Worm (Caenorhabditis elegans) whole organism, L4/young adult: ENCODE measurements around the gene ags-3.
A peak's percentile ranks its signal among the peaks of the same experiment; 100 is the strongest.

ENCODE experiments used
- W03F9.2 ChIP-seq: fragments of 150-350 bp; optimal IDR thresholded peaks from 2 replicates; lab custom pipeline; 2014; ENCODE audit warnings: missing biosample characterization, missing genetic modification characterization
- dao-5 ChIP-seq: sonication (generic microtip); optimal IDR thresholded peaks from 2 replicates; lab custom pipeline; 2016; ENCODE audit warnings: missing genotype, missing genetic modification characterization, moderate library complexity, missing compliant biosample characterization
- him-1 ChIP-seq: sonication (generic microtip); optimal IDR thresholded peaks from 2 replicates; lab custom pipeline; 2016; ENCODE audit warnings: missing genotype, missing genetic modification reagents, missing genetic modification characterization, missing compliant biosample characterization

The ags-3 gene

ce11 chrX:5265356-5265755, 38.0 kb downstream of the ags-3 start:
- no peak for TF ChIP-seq him-1 (tag; lab: Kevin White, UChicago)

DNA sequence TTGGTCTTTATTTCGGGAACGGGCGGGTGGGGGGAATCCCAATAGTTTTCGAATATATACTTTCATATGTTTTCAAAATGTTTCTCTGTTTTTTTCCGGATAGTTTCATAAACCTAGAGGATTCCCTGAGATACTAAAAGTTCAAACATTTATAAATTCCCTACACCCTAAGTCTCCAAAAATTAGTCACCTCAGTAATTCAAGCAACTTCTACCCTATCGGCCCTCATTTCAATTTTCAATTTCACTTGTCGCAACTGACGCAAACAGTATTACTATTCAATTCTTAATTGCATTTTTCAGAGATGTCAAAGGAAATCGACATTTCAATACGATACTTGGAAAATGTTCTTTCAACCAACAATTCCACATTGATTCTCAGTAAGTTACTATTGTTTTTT, 39.4 kb downstream of the ags-3 start, which contains the start of gene Y34B4A.4:
Gene Y34B4A.4, plus strand, starts transcription at position 301 of the 400 bp plus-strand sequence.
- TF ChIP-seq him-1 (tag; lab: Kevin White, UChicago), result no peak
- TF ChIP-seq W03F9.2, result no peak
- no peak for TF ChIP-seq dao-5 (tag; lab: Kevin White, UChicago)

- TF ChIP-seq W03F9.2, result no peak
- TF ChIP-seq him-1 (tag; lab: Kevin White, UChicago), result no peak
- TF ChIP-seq dao-5 (tag; lab: Kevin White, UChicago), result no peak
Observed at ce11 chrX:5263585-5263984, 39.8 kb downstream of the ags-3 start.

DNA sequence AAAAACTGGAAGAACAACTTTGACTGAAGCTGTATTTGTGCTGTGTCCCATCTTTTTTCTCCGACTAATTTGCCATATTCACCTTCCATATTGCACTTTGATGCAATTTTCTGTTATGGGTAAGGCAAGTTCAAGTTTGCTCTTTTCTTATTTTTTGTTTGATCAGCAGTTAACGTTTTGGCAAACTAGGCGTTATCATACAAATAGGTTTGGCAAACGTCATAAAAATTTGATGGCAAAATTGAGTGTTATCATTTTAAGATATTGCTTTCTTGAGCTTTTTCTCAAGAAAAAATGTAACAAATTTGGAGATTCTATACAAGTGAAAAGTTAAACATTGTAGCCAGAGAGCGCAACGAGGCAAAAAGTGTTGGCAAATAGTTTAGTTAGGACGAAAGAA, 41.4 kb downstream of the ags-3 start:
- no peak for TF ChIP-seq W03F9.2
- TF ChIP-seq him-1 (tag; lab: Kevin White, UChicago), result no peak
- no peak for TF ChIP-seq dao-5 (tag; lab: Kevin White, UChicago)

ce11 chrX:5260389-5260788, 43.0 kb downstream of the ags-3 start:
- TF ChIP-seq dao-5 (tag; lab: Kevin White, UChicago), result no peak

- TF ChIP-seq W03F9.2, result no peak
- no peak for TF ChIP-seq dao-5 (tag; lab: Kevin White, UChicago)
- TF ChIP-seq him-1 (tag; lab: Kevin White, UChicago), result no peak
Observed at ce11 chrX:5256999-5257398, 46.4 kb downstream of the ags-3 start, which contains the start of gene nspg-12. nspg-12 (plus strand) TSS chrX:5257299.

- TF ChIP-seq W03F9.2 (no peak), him-1 (tag; lab: Kevin White, UChicago) (no peak)
Observed at ce11 chrX:5255320-5255719, 48.1 kb downstream of the ags-3 start.

- TF ChIP-seq W03F9.2 (no peak), him-1 (tag; lab: Kevin White, UChicago) (no peak), dao-5 (tag; lab: Kevin White, UChicago) (no peak)
Observed at ce11 chrX:5254894-5255293, 48.5 kb downstream of the ags-3 start, which contains the start of gene nspg-13. nspg-13 (plus strand) TSS chrX:5255194.

DNA sequence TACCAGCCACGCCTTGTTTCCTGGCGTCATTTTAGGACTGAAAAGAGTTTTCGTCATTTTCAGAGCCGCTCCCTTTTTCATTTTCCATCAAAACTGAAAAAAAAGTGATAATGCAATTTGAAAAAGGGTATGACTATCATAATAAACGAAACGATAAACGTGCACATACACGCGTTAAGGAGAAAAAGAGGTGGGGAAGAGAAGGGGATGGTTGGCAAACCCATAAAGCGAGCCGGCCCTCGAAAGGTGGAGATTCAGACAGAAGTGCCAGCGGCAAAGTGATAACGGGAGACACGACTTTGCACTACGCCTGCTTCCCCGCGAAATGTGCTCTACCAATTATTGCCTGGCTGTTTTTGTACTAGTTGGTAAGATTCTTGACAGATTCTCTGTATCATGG, 50.6 kb downstream of the ags-3 start, which contains the start of gene nspg-14:
Gene nspg-14, plus strand, starts transcription at position 250 of the 400 bp plus-strand sequence.
- TF ChIP-seq W03F9.2 (no peak), dao-5 (tag; lab: Kevin White, UChicago) (no peak), him-1 (tag; lab: Kevin White, UChicago) (no peak)

- TF ChIP-seq dao-5 (tag; lab: Kevin White, UChicago), result no peak
- no peak for TF ChIP-seq W03F9.2
- no peak for TF ChIP-seq him-1 (tag; lab: Kevin White, UChicago)
Observed at ce11 chrX:5249603-5250002, 53.8 kb downstream of the ags-3 start, which contains the start of gene Y34B4A.10. Y34B4A.10 (plus strand) TSS chrX:5249903.

- TF ChIP-seq dao-5 (tag; lab: Kevin White, UChicago) (no peak), him-1 (tag; lab: Kevin White, UChicago) (no peak), W03F9.2 (no peak)
Observed at ce11 chrX:5248754-5249153, 54.6 kb downstream of the ags-3 start.

ce11 chrX:5244041-5244440, 59.4 kb downstream of the ags-3 start, which contains the start of gene Y34B4A.7:
Y34B4A.7 (plus strand) TSS chrX:5244337.
- TF ChIP-seq W03F9.2, result peak; percentile 26
- no peak for TF ChIP-seq him-1 (tag; lab: Kevin White, UChicago)
- no peak for TF ChIP-seq dao-5 (tag; lab: Kevin White, UChicago)

ce11 chrX:5243382-5243979, 59.9 kb downstream of the ags-3 start, which contains the start of gene mtm-5:
mtm-5 (minus strand) TSS chrX:5243408.
- TF ChIP-seq dao-5 (tag; lab: Kevin White, UChicago), result no peak
